Fruit fly (Drosophila melanogaster) whole organism, embryonic: ENCODE measurements around the gene Gr64b.

Source experiments
- Antp ChIP-seq: fragments of 200-800 bp; sonication (Bioruptor generic); optimal IDR thresholded peaks from 3 replicates; lab custom pipeline; 2016; ENCODE audit warnings: missing biosample characterization, missing genetic modification characterization
- Awh ChIP-seq: fragments of 200-800 bp; sonication (Bioruptor generic); IDR thresholded peaks from 2 replicates; pipeline ENCODE4, ENCODE4 v1.3.6; 2022; ENCODE audit warnings: missing biosample characterization, missing genetic modification characterization
- CG10543 ChIP-seq: fragments of 200-800 bp; sonication (Bioruptor generic); optimal IDR thresholded peaks from 3 replicates; lab custom pipeline; 2017; ENCODE audit warnings: missing biosample characterization, mild to moderate bottlenecking, missing genetic modification characterization, moderate library complexity
- CG12071 ChIP-seq: fragments of 200-800 bp; sonication (Bioruptor generic); optimal IDR thresholded peaks from 3 replicates; lab custom pipeline; 2018; ENCODE audit warnings: missing biosample characterization, mild to moderate bottlenecking, missing genetic modification characterization
- CG2120 ChIP-seq: fragments of 200-800 bp; sonication (Bioruptor generic); optimal IDR thresholded peaks from 3 replicates; lab custom pipeline; 2016; ENCODE audit warnings: missing biosample characterization, missing genetic modification characterization
- CG30403 ChIP-seq: fragments of 200-800 bp; sonication (Bioruptor generic); optimal IDR thresholded peaks from 3 replicates; lab custom pipeline; 2016; ENCODE audit warnings: missing biosample characterization, missing genetic modification characterization
- CG3163 ChIP-seq: fragments of 200-800 bp; sonication (Bioruptor generic); optimal IDR thresholded peaks from 3 replicates; lab custom pipeline; 2016; ENCODE audit warnings: missing biosample characterization, missing genetic modification characterization
- CG34376 ChIP-seq: fragments of 200-800 bp; sonication (Bioruptor generic); optimal IDR thresholded peaks from 2 replicates; lab custom pipeline; 2018; ENCODE audit warnings: missing biosample characterization, mild to moderate bottlenecking, missing genetic modification characterization
- CG3995 ChIP-seq: fragments of 200-800 bp; sonication (Bioruptor generic); optimal IDR thresholded peaks from 3 replicates; lab custom pipeline; 2016; ENCODE audit warnings: missing biosample characterization, missing genetic modification characterization
- CG4617 ChIP-seq: fragments of 200-800 bp; sonication (Bioruptor generic); optimal IDR thresholded peaks from 3 replicates; lab custom pipeline; 2016; ENCODE audit warnings: missing biosample characterization, missing genetic modification characterization, borderline replicate concordance
- CG4707 ChIP-seq: fragments of 200-800 bp; sonication (Bioruptor generic); optimal IDR thresholded peaks from 2 replicates; lab custom pipeline; 2018; ENCODE audit warnings: missing biosample characterization, mild to moderate bottlenecking, missing genetic modification characterization, moderate library complexity
- CG8089 ChIP-seq: fragments of 200-800 bp; sonication (Bioruptor generic); optimal IDR thresholded peaks from 3 replicates; lab custom pipeline; 2016; ENCODE audit warnings: missing biosample characterization, missing genetic modification characterization
- CG8388 ChIP-seq: fragments of 200-800 bp; sonication (Bioruptor generic); optimal IDR thresholded peaks from 2 replicates; lab custom pipeline; 2019; ENCODE audit warnings: missing biosample characterization, mild to moderate bottlenecking, missing genetic modification characterization, moderate library complexity
- Deaf1 ChIP-seq: fragments of 200-800 bp; optimal IDR thresholded peaks from 3 replicates; lab custom pipeline; 2019; ENCODE audit warnings: missing biosample characterization, mild to moderate bottlenecking, missing genetic modification characterization, moderate library complexity
- Drgx ChIP-seq: fragments of 200-800 bp; sonication (Bioruptor generic); IDR thresholded peaks from 2 replicates; pipeline ENCODE4 v1.3.6; 2022; ENCODE audit warnings: missing biosample characterization, missing genetic modification characterization
- Kr ChIP-seq: fragments of 200-800 bp; sonication (Bioruptor generic); optimal IDR thresholded peaks from 2 replicates; lab custom pipeline; 2017; ENCODE audit warnings: missing biosample characterization, mild to moderate bottlenecking, missing genetic modification characterization
- Lhr ChIP-seq: fragments of 200-800 bp; sonication (Bioruptor generic); optimal IDR thresholded peaks from 3 replicates; lab custom pipeline; 2017; ENCODE audit warnings: mild to moderate bottlenecking, missing biosample characterization, missing genetic modification reagents, missing genetic modification characterization
- Med ChIP-seq: fragments of 200-800 bp; sonication (Bioruptor generic); peaks from one replicate; lab custom pipeline; 2016; ENCODE audit warnings: missing biosample characterization, missing genetic modification characterization, mild to moderate bottlenecking, inconsistent platforms, moderate library complexity
- NC2β ChIP-seq: fragments of 200-800 bp; sonication (Bioruptor generic); optimal IDR thresholded peaks from 2 replicates; lab custom pipeline; 2016; ENCODE audit warnings: missing biosample characterization, missing genetic modification characterization
- NFAT ChIP-seq: fragments of 200-800 bp; sonication (Bioruptor generic); IDR thresholded peaks from 2 replicates; pipeline ENCODE4 v1.3.6; 2022; ENCODE audit warnings: missing biosample characterization, missing genetic modification characterization
- Nf-YC ChIP-seq: fragments of 200-800 bp; optimal IDR thresholded peaks from 3 replicates; lab custom pipeline; 2019; ENCODE audit warnings: missing biosample characterization, mild to moderate bottlenecking, missing genetic modification characterization, moderate library complexity
- Ravus ChIP-seq: fragments of 200-800 bp; sonication (Bioruptor generic); IDR thresholded peaks from 2 replicates; pipeline ENCODE4 v1.3.6; 2022; ENCODE audit warnings: missing biosample characterization, missing genetic modification characterization
- Trl ChIP-seq, 3 experiments: fragments of >200 bp in 2 of 3; fragments of 200-800 bp in 1 of 3; sonication (Bioruptor generic) in 1 of 3; optimal IDR thresholded peaks; 2 replicates in 1 of 3; 3 replicates in 2 of 3; lab custom pipeline; 2016 to 2017; ENCODE audit warnings: missing biosample characterization in 1 of 3, missing genetic modification characterization in 1 of 3
- amos ChIP-seq: fragments of 200-800 bp; sonication (Bioruptor generic); IDR thresholded peaks from 2 replicates; pipeline ENCODE4 v1.3.6; 2022; ENCODE audit warnings: missing biosample characterization, missing genetic modification characterization; ENCODE audit not compliant: partially characterized antibody
- aop ChIP-seq: fragments of 200-800 bp; sonication (Bioruptor generic); IDR thresholded peaks from 2 replicates; pipeline ENCODE4 v1.3.6; 2022; ENCODE audit warnings: missing biosample characterization, missing genetic modification characterization
- bab2 ChIP-seq: fragments of 200-800 bp; sonication (Bioruptor generic); optimal IDR thresholded peaks from 2 replicates; lab custom pipeline; 2016; ENCODE audit warnings: missing biosample characterization, missing genetic modification characterization
- cad ChIP-seq: fragments of >200 bp; optimal IDR thresholded peaks from 2 replicates; lab custom pipeline; 2017; ENCODE audit warnings: missing biosample characterization, missing genetic modification characterization
- cg ChIP-seq: fragments of 200-800 bp; sonication (Bioruptor generic); optimal IDR thresholded peaks from 3 replicates; lab custom pipeline; 2019; ENCODE audit warnings: missing biosample characterization, mild to moderate bottlenecking, missing genetic modification characterization, moderate library complexity
- ci ChIP-seq: fragments of 200-800 bp; sonication (Bioruptor generic); IDR thresholded peaks from 3 replicates; pipeline ENCODE4 v1.3.6; 2022; ENCODE audit warnings: missing biosample characterization, missing genetic modification characterization
- crol ChIP-seq: fragments of 200-800 bp; sonication (Bioruptor generic); IDR thresholded peaks from 2 replicates; pipeline ENCODE4 v1.3.6; 2022; ENCODE audit warnings: missing biosample characterization, missing genetic modification characterization
- eve ChIP-seq, 2 experiments: fragments of >200 bp; optimal IDR thresholded peaks; 2 replicates each; lab custom pipeline; 2017; ENCODE audit warnings: missing biosample characterization in 2 of 2, missing genetic modification characterization in 2 of 2
- grn ChIP-seq: fragments of 200-800 bp; sonication (Bioruptor generic); optimal IDR thresholded peaks from 3 replicates; lab custom pipeline; 2017; ENCODE audit warnings: missing biosample characterization, missing genetic modification characterization
- ham ChIP-seq: fragments of 200-800 bp; sonication (Bioruptor generic); IDR thresholded peaks from 2 replicates; pipeline ENCODE4 v1.3.6; 2022; ENCODE audit warnings: missing biosample characterization, missing genetic modification characterization
- kay ChIP-seq: fragments of 200-800 bp; sonication (Bioruptor generic); optimal IDR thresholded peaks from 2 replicates; lab custom pipeline; 2016; ENCODE audit warnings: missing biosample characterization, missing genetic modification characterization
- nerfin-1 ChIP-seq: fragments of 200-800 bp; sonication (Bioruptor generic); optimal IDR thresholded peaks from 3 replicates; lab custom pipeline; 2019; ENCODE audit warnings: missing biosample characterization, mild to moderate bottlenecking, missing genetic modification characterization, moderate library complexity
- pan ChIP-seq, 4 experiments: fragments of >200 bp in 3 of 4; fragments of 200-800 bp in 1 of 4; sonication (Bioruptor generic) in 1 of 4; optimal IDR thresholded peaks in 3 of 4; IDR thresholded peaks in 1 of 4; 2 replicates each; pipeline versions ENCODE4 v1.3.6 to Lab custom; 2017 to 2022; ENCODE audit warnings: missing biosample characterization in 2 of 4, missing genetic modification characterization in 2 of 4, mixed read lengths in 1 of 4
- pum ChIP-seq: fragments of 200-800 bp; sonication (Bioruptor generic); optimal IDR thresholded peaks from 2 replicates; lab custom pipeline; 2016; ENCODE audit warnings: missing biosample characterization, missing genetic modification characterization
- rib ChIP-seq: fragments of 200-800 bp; sonication (Bioruptor generic); IDR thresholded peaks from 2 replicates; pipeline ENCODE4 v1.3.6; 2022; ENCODE audit warnings: missing biosample characterization, missing genetic modification characterization
- schlank ChIP-seq: fragments of 200-800 bp; sonication (Bioruptor generic); optimal IDR thresholded peaks from 2 replicates; lab custom pipeline; 2018; ENCODE audit warnings: missing biosample characterization, mild to moderate bottlenecking, missing genetic modification characterization
- scrt ChIP-seq: fragments of 200-800 bp; sonication (Bioruptor generic); optimal IDR thresholded peaks from 2 replicates; lab custom pipeline; 2018; ENCODE audit warnings: missing biosample characterization, mild to moderate bottlenecking, missing genetic modification characterization, moderate library complexity
- sens ChIP-seq: fragments of 200-800 bp; sonication (Bioruptor generic); peaks from one replicate; lab custom pipeline; 2016; ENCODE audit warnings: missing biosample characterization, missing genetic modification characterization
- slou ChIP-seq: fragments of 200-800 bp; sonication (Bioruptor generic); optimal IDR thresholded peaks from 3 replicates; lab custom pipeline; 2016; ENCODE audit warnings: missing biosample characterization, missing genetic modification characterization
- sug ChIP-seq: fragments of 200-800 bp; optimal IDR thresholded peaks from 2 replicates; lab custom pipeline; 2019; ENCODE audit warnings: missing biosample characterization, mild to moderate bottlenecking, missing genetic modification characterization, moderate library complexity
- toy ChIP-seq: fragments of 200-800 bp; sonication (Bioruptor generic); IDR thresholded peaks from 2 replicates; pipeline ENCODE4 v1.3.6; 2022; ENCODE audit warnings: missing biosample characterization, missing genetic modification characterization
- unpg ChIP-seq: fragments of 200-800 bp; sonication (Bioruptor generic); optimal IDR thresholded peaks from 3 replicates; lab custom pipeline; 2018; ENCODE audit warnings: missing biosample characterization, mild to moderate bottlenecking, missing genetic modification characterization, moderate library complexity
- wek ChIP-seq: fragments of 200-800 bp; sonication (Bioruptor generic); optimal IDR thresholded peaks from 3 replicates; lab custom pipeline; 2018; ENCODE audit warnings: missing biosample characterization, mild to moderate bottlenecking, missing genetic modification characterization, moderate library complexity
- zen ChIP-seq: fragments of 200-800 bp; sonication (Bioruptor generic); optimal IDR thresholded peaks from 3 replicates; lab custom pipeline; 2018; ENCODE audit warnings: missing biosample characterization, mild to moderate bottlenecking, missing genetic modification characterization, moderate library complexity

The Gr64b gene

DNA sequence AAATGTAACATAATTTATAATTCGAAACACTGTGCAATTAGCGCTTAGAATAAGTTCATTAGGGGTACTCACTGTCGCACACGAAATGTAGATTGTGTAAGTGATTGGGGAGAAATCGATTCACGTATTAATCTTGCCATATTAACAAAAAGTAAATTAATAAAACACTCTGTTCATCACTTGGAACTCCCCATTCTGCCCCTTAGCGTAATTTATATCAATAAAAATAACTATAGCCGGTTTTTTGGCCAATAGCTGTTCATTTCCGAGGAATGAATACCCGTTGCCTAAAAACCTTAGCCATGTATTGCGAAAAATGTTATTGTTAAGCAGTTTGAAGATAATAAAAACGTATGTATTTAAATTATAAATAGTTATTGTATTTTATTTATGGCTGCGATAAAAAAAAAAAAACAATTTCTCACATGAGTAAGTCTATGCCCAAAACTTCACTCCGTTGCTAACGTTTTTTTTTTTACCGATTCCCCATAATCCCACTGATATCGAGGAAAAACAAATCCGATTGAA is 31.0 kb downstream of the Gr64b start, which contains the start of gene Ugt305A1 (continued):
- TF ChIP-seq CG3995 (GFP tag; lab: Kevin White, UChicago) (no peak), CG34376 (GFP tag; lab: Kevin White, UChicago) (peak; percentile 6), NC2β (GFP tag; lab: Kevin White, UChicago) (no peak), Ravus (GFP tag; lab: Robert Waterston, UW) (no peak), nerfin-1 (tag; lab: Kevin White, UChicago) (no peak), Awh (GFP tag; lab: Robert Waterston, UW) (no peak), unpg (GFP tag; lab: Kevin White, UChicago) (peak; percentile 17), CG2120 (GFP tag; lab: Kevin White, UChicago) (peak; percentile 30), wek (GFP tag; lab: Kevin White, UChicago) (peak; percentile 50), amos (GFP tag; lab: Robert Waterston, UW) (no peak)
- TF ChIP-seq, all 482 proteins: peak for 25

DNA sequence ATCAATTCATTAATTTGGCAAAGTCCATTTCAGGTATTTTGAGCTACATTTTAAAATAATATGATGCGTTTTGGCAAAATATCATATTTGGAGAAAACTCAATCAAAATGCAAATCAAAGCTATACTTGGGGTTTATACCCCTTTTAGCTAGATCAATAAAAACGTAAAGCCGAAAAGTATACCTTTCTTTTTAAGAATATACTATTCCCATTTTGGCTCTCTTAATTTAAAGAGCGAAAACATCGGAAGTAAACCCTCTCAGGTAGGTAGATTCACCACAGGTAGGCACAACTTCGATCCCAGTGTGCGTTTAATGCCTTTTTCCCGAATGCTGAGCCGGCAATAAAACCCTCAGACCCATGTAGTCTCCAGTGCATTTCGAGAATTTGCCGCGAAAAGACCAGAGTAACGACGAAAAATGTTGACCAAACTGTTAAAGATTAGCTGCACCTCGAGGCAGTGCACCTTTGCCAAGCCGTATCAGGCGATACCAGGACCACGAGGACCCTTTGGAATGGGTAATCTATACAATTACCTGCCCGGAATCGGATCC is 33.6 kb downstream of the Gr64b start, which contains the start of gene dib:
TSS of gene dib (plus strand) at position 372 of the 554 bp plus-strand sequence.
- TF ChIP-seq Kr (GFP tag; lab: Kevin White, UChicago) (peak; percentile 46), Trl (optimal IDR thresholded peaks at IDR 0.05; lab: Kevin White, UChicago) (peak; percentile 46 to 57), Trl (GFP tag; optimal IDR thresholded peaks at IDR 0.05; lab: Kevin White, UChicago) (no peak), CG8089 (no peak), aop (GFP tag; lab: Robert Waterston, UW) (peak; percentile 62; the same call in 1 of the 2 replicates), cad (GFP tag; lab: Kevin White, UChicago) (peak; percentile 94), eve (GFP tag; optimal IDR thresholded peaks at IDR 0.05; lab: Kevin White, UChicago) (no peak), CG3163 (GFP tag; lab: Kevin White, UChicago) (peak; percentile 96), scrt (no peak), CG4707 (no peak), sens (peak; percentile 57), toy (GFP tag; lab: Robert Waterston, UW) (no peak), zen (peak; percentile 67)

dm6 chr3L:4068368-4068767 is 40.0 kb downstream of the Gr64b start:
- TF ChIP-seq CG4617 (GFP tag; lab: Kevin White, UChicago) (no peak), Nf-YC (no peak), ci (0 out of 3 replicates have a peak, but pooled peaks have one; percentile 17), pum (no peak), Antp (GFP tag; lab: Kevin White, UChicago) (no peak), CG8388 (no peak), Lhr (GFP tag; lab: Kevin White, UChicago) (no peak), slou (no peak), sug (tag; lab: Kevin White, UChicago) (peak; percentile 33), schlank (tag; lab: Kevin White, UChicago) (no peak), NFAT (GFP tag; lab: Robert Waterston, UW) (0 out of 2 replicates have a peak, but pooled peaks have one; percentile 20), cg (no peak), CG12071 (GFP tag; lab: Kevin White, UChicago) (no peak), grn (peak; percentile 33), ham (no peak), rib (no peak), kay (GFP tag; lab: Kevin White, UChicago) (no peak), crol (GFP tag; lab: Robert Waterston, UW) (peak; percentile 73), bab2 (GFP tag; lab: Kevin White, UChicago) (no peak), Deaf1 (tag; lab: Kevin White, UChicago) (peak; percentile 58), Drgx (GFP tag; lab: Robert Waterston, UW) (peak; percentile 35; the same call in 1 of the 2 replicates), Med (GFP tag; lab: Kevin White, UChicago) (peak; percentile 63), CG30403 (GFP tag; lab: Kevin White, UChicago) (no peak), pan (optimal IDR thresholded peaks at IDR 0.05; lab: Kevin White, UChicago) (no peak), pan (GFP tag; optimal IDR thresholded peaks at IDR 0.05 in 1 of 2, IDR thresholded peaks at IDR 0.05 in 1 of 2) (no peak), CG10543 (GFP tag; lab: Kevin White, UChicago) (peak; percentile 24), CG34376 (GFP tag; lab: Kevin White, UChicago) (peak; percentile 70)
